Worm (Caenorhabditis elegans) whole organism, late embryonic: ENCODE measurements around the gene hrg-4.
A peak's percentile ranks its signal among the peaks of the same experiment; 100 is the strongest.

ENCODE experiments used
- C08G9.2 ChIP-seq: sonication (generic microtip); optimal IDR thresholded peaks from 2 replicates; lab custom pipeline; 2016; ENCODE audit warnings: mild to moderate bottlenecking, missing genetic modification characterization, moderate library complexity, missing compliant biosample characterization
- F13H6.1 ChIP-seq: sonication (generic microtip); optimal IDR thresholded peaks from 2 replicates; lab custom pipeline; 2016; ENCODE audit warnings: missing genetic modification characterization, missing compliant biosample characterization
- T23F11.4 ChIP-seq: fragments of 200-800 bp; sonication (Bioruptor generic); optimal IDR thresholded peaks from 2 replicates; lab custom pipeline; 2018; ENCODE audit warnings: mild to moderate bottlenecking, missing genetic modification characterization, missing compliant biosample characterization
- ama-1 ChIP-seq: fragments of 150-350 bp; optimal IDR thresholded peaks from 2 replicates; lab custom pipeline; 2014
- ceh-18 ChIP-seq: sonication (generic microtip); optimal IDR thresholded peaks from 2 replicates; lab custom pipeline; 2016; ENCODE audit warnings: missing genetic modification characterization, missing compliant biosample characterization
- ceh-19 ChIP-seq: fragments of 200-800 bp; sonication (Bioruptor generic); optimal IDR thresholded peaks from 2 replicates; lab custom pipeline; 2018; ENCODE audit warnings: mild to moderate bottlenecking, missing genetic modification characterization, missing compliant biosample characterization
- ceh-2 ChIP-seq: sonication (generic microtip); optimal IDR thresholded peaks from 2 replicates; lab custom pipeline; 2016; ENCODE audit warnings: missing genotype, missing genetic modification characterization, missing compliant biosample characterization
- ceh-31 ChIP-seq: sonication (generic microtip); optimal IDR thresholded peaks from 2 replicates; lab custom pipeline; 2016; ENCODE audit warnings: missing genetic modification characterization, missing compliant biosample characterization
- ceh-34 ChIP-seq: sonication (generic microtip); optimal IDR thresholded peaks from 2 replicates; lab custom pipeline; 2016; ENCODE audit warnings: mild to moderate bottlenecking, missing genetic modification characterization, missing compliant biosample characterization
- ceh-45 ChIP-seq: fragments of 200-800 bp; sonication (Bioruptor generic); IDR thresholded peaks from 2 replicates; pipeline ENCODE4 v1.3.6; 2022; ENCODE audit warnings: missing genetic modification reagents, missing genetic modification characterization, missing compliant biosample characterization
- ceh-6 ChIP-seq: fragments of 200-800 bp; sonication (Bioruptor generic); optimal IDR thresholded peaks from 2 replicates; lab custom pipeline; 2018; ENCODE audit warnings: mild to moderate bottlenecking, missing genetic modification characterization, missing compliant biosample characterization
- dmd-4 ChIP-seq: sonication (generic microtip); optimal IDR thresholded peaks from 2 replicates; lab custom pipeline; 2016; ENCODE audit warnings: borderline replicate concordance, missing genetic modification characterization, missing compliant biosample characterization
- dve-1 ChIP-seq: sonication (generic microtip); optimal IDR thresholded peaks from 2 replicates; lab custom pipeline; 2017; ENCODE audit warnings: antibody characterized with exemption, mild to moderate bottlenecking, missing genetic modification characterization, missing compliant biosample characterization
- elt-4 ChIP-seq: sonication (generic microtip); optimal IDR thresholded peaks from 2 replicates; lab custom pipeline; 2016; ENCODE audit warnings: missing genetic modification characterization, missing compliant biosample characterization
- ets-4 ChIP-seq: sonication (generic microtip); optimal IDR thresholded peaks from 2 replicates; lab custom pipeline; 2016; ENCODE audit warnings: missing genetic modification characterization, missing compliant biosample characterization
- eyg-1 ChIP-seq: sonication (generic microtip); optimal IDR thresholded peaks from 2 replicates; lab custom pipeline; 2016; ENCODE audit warnings: missing genotype, missing genetic modification characterization, missing compliant biosample characterization
- fkh-10 ChIP-seq: fragments of 150-350 bp; optimal IDR thresholded peaks from 2 replicates; lab custom pipeline; 2014; ENCODE audit warnings: missing biosample characterization, missing genetic modification reagents, missing genetic modification characterization
- hlh-13 ChIP-seq: fragments of 200-800 bp; sonication (Bioruptor generic); optimal IDR thresholded peaks from 2 replicates; lab custom pipeline; 2018; ENCODE audit warnings: mild to moderate bottlenecking, missing genetic modification characterization, missing compliant biosample characterization
- hlh-15 ChIP-seq: sonication (generic microtip); optimal IDR thresholded peaks from 2 replicates; lab custom pipeline; 2016; ENCODE audit warnings: missing genetic modification characterization, missing compliant biosample characterization
- mec-3 ChIP-seq: sonication (generic microtip); optimal IDR thresholded peaks from 2 replicates; lab custom pipeline; 2016; ENCODE audit warnings: borderline replicate concordance, missing genetic modification characterization, missing compliant biosample characterization
- nfya-1 ChIP-seq: sonication (generic microtip); optimal IDR thresholded peaks from 2 replicates; lab custom pipeline; 2017; ENCODE audit warnings: missing genetic modification characterization, mild to moderate bottlenecking, missing compliant biosample characterization, antibody characterized with exemption, moderate library complexity
- nhr-11 ChIP-seq: fragments of 150-350 bp; optimal IDR thresholded peaks from 2 replicates; lab custom pipeline; 2014; ENCODE audit warnings: missing biosample characterization, missing genetic modification characterization
- odd-2 ChIP-seq: sonication (generic microtip); optimal IDR thresholded peaks from 2 replicates; lab custom pipeline; 2017; ENCODE audit warnings: antibody characterized with exemption, mild to moderate bottlenecking, missing genetic modification characterization, missing compliant biosample characterization
- pag-3 ChIP-seq: sonication (generic microtip); optimal IDR thresholded peaks from 2 replicates; lab custom pipeline; 2016; ENCODE audit warnings: missing compliant biosample characterization, missing genetic modification characterization, borderline replicate concordance
- pha-4 ChIP-seq: fragments of 150-350 bp; optimal IDR thresholded peaks from 2 replicates; lab custom pipeline; 2018; ENCODE audit warnings: missing biosample characterization, missing genetic modification reagents, missing genetic modification characterization
- pros-1 ChIP-seq: fragments of 150-350 bp; optimal IDR thresholded peaks from 2 replicates; lab custom pipeline; 2014; ENCODE audit warnings: missing biosample characterization, missing genetic modification reagents, missing genetic modification characterization
- sdc-2 ChIP-seq: sonication (generic microtip); optimal IDR thresholded peaks from 2 replicates; lab custom pipeline; 2016; ENCODE audit warnings: missing genotype, missing genetic modification characterization, missing compliant biosample characterization
- syd-9 ChIP-seq: sonication (generic microtip); optimal IDR thresholded peaks from 2 replicates; lab custom pipeline; 2016; ENCODE audit warnings: mild to moderate bottlenecking, missing genetic modification characterization, moderate library complexity, missing compliant biosample characterization
- tbx-2 ChIP-seq: sonication (generic microtip); optimal IDR thresholded peaks from 2 replicates; lab custom pipeline; 2016; ENCODE audit warnings: missing genetic modification characterization, missing compliant biosample characterization
- ttx-3 ChIP-seq: sonication (generic microtip); optimal IDR thresholded peaks from 2 replicates; lab custom pipeline; 2016; ENCODE audit warnings: missing genetic modification reagents, missing genetic modification characterization, missing compliant biosample characterization
- unc-42 ChIP-seq: sonication (generic microtip); optimal IDR thresholded peaks from 2 replicates; lab custom pipeline; 2016; ENCODE audit warnings: missing genotype, missing genetic modification characterization, missing compliant biosample characterization
- unc-55 ChIP-seq: sonication (generic microtip); optimal IDR thresholded peaks from 2 replicates; lab custom pipeline; 2017; ENCODE audit warnings: missing biosample characterization, missing genetic modification reagents, missing genetic modification characterization
- zip-5 ChIP-seq: sonication (generic microtip); optimal IDR thresholded peaks from 2 replicates; lab custom pipeline; 2016; ENCODE audit warnings: missing genetic modification characterization, missing compliant biosample characterization

Gene hrg-4

ce11 chrIV:11067003-11067402 is 36.2 kb upstream of the hrg-4 start, which contains the start of gene ttr-17:
ttr-17 (minus strand) TSS chrIV:11067026.
- peak; percentile 51 for TF ChIP-seq ceh-18 (tag; lab: Kevin White, UChicago)
- no peak for TF ChIP-seq pag-3 (tag; lab: Kevin White, UChicago)

- TF ChIP-seq nfya-1 (peak; percentile 77), ama-1 (lab: Kevin White, UChicago) (no peak), ceh-45 (GFP tag; lab: Robert Waterston, UW) (no peak), dve-1 (no peak), eyg-1 (tag; lab: Kevin White, UChicago) (no peak), F13H6.1 (tag; lab: Kevin White, UChicago) (no peak), ceh-34 (tag; lab: Kevin White, UChicago) (no peak), pha-4 (no peak), unc-55 (GFP tag; lab: Kevin White, UChicago) (peak; percentile 88), ceh-18 (tag; lab: Kevin White, UChicago) (peak; percentile 30)
Measured at ce11 chrIV:11063962-11064361, 33.2 kb upstream of the hrg-4 start, which contains the start of gene ttr-16. ttr-16 (minus strand) TSS chrIV:11064137.

ce11 chrIV:11062984-11063613 is 32.3 kb upstream of the hrg-4 start:
- no peak for TF ChIP-seq ets-4
- TF ChIP-seq pag-3 (tag; lab: Kevin White, UChicago) = no peak
- TF ChIP-seq ceh-31 (tag; lab: Kevin White, UChicago) = no peak
- TF ChIP-seq odd-2 (tag; lab: Kevin White, UChicago) = no peak
- TF ChIP-seq sdc-2 (tag; lab: Kevin White, UChicago) = no peak
- TF ChIP-seq mec-3 (tag; lab: Kevin White, UChicago) = no peak
- TF ChIP-seq pros-1 (tag; lab: Kevin White, UChicago) = no peak
- no peak for TF ChIP-seq ceh-6 (GFP tag; lab: Kevin White, UChicago)
- no peak for TF ChIP-seq hlh-13 (GFP tag; lab: Kevin White, UChicago)
- TF ChIP-seq ceh-34 (tag; lab: Kevin White, UChicago) = no peak
- no peak for TF ChIP-seq eyg-1 (tag; lab: Kevin White, UChicago)
- no peak for TF ChIP-seq hlh-15 (tag; lab: Kevin White, UChicago)
- no peak for TF ChIP-seq T23F11.4
- TF ChIP-seq zip-5 (tag; lab: Kevin White, UChicago) = no peak
- TF ChIP-seq dmd-4 (tag; lab: Kevin White, UChicago) = no peak
- no peak for TF ChIP-seq ceh-45 (GFP tag; lab: Robert Waterston, UW)
- no peak for TF ChIP-seq ceh-19 (GFP tag; lab: Kevin White, UChicago)
- no peak for TF ChIP-seq unc-42 (tag; lab: Kevin White, UChicago)

- TF ChIP-seq elt-4 (tag; lab: Kevin White, UChicago) (no peak), ceh-2 (tag; lab: Kevin White, UChicago) (no peak), tbx-2 (tag; lab: Kevin White, UChicago) (no peak), syd-9 (no peak), C08G9.2 (tag; lab: Kevin White, UChicago) (no peak), fkh-10 (GFP tag; lab: Kevin White, UChicago) (no peak)
Measured at ce11 chrIV:11053652-11054317, 23.0 kb upstream of the hrg-4 start, which contains the start of the genes F36H1.12 and lin-3. F36H1.12 (minus strand) TSS chrIV:11053702. lin-3 (plus strand) TSS chrIV:11054308.

DNA sequence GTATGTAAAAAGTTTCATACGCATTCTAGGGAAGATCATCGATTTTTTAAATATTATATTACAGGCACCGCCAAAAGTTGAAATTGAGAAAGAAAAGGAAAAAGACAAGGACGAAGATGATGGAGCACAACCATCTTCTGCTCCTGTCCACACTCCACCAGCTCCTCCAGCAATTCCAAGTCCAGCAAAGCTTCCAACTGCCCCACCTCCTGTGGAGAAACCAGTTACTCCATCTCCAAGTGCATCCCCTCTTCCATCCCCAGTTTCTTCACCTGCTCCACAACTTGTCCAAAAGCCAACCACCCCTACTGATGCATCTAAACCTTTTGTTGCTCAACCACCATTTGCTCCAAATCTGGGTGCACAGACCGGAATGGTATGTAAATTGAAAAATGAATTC is 21.2 kb upstream of the hrg-4 start:
- no peak for TF ChIP-seq nfya-1
- no peak for TF ChIP-seq ttx-3 (tag; lab: Kevin White, UChicago)
- no peak for TF ChIP-seq hlh-15 (tag; lab: Kevin White, UChicago)
- no peak for TF ChIP-seq nhr-11 (tag; lab: Kevin White, UChicago)
- TF ChIP-seq ceh-34 (tag; lab: Kevin White, UChicago) = no peak
